Worm (Caenorhabditis elegans) whole organism, late embryonic: ENCODE data around the gene F56B3.4.

ENCODE experiments used
- hlh-30 ChIP-seq: sonication (generic microtip); optimal IDR thresholded peaks from 2 replicates; lab custom pipeline; 2017; ENCODE audit warnings: antibody characterized with exemption, missing genetic modification characterization, missing compliant biosample characterization; ENCODE audit not compliant: insufficient read depth
- pha-4 ChIP-seq: fragments of 150-350 bp; optimal IDR thresholded peaks from 2 replicates; lab custom pipeline; 2018; ENCODE audit warnings: missing biosample characterization, missing genetic modification reagents, missing genetic modification characterization
- tbx-2 ChIP-seq: sonication (generic microtip); optimal IDR thresholded peaks from 2 replicates; lab custom pipeline; 2016; ENCODE audit warnings: missing genetic modification characterization, missing compliant biosample characterization
- tbx-7 ChIP-seq: sonication (generic microtip); optimal IDR thresholded peaks from 2 replicates; lab custom pipeline; 2016; ENCODE audit warnings: missing genotype, missing genetic modification characterization, missing compliant biosample characterization

DNA sequence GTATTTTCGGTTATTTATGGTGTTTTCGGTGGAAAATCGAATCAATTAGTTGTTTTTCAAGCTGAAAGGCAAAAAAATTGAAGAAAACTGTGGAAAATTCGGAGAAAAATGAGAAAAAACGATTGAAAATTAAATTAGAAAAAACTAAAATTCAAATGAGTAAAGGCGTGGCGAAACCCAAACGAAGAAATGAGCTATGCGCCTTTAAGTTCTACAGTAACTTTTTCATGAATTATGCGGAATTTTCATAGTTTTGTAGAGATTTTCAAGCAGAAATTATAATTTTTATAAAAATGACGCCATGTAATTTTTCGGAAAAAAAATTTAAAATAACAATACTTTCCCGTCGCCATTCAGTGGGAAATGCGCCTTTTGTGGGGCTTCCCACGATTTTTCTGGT, 35.6 kb upstream of the F56B3.4 start:
- TF ChIP-seq hlh-30 (tag; lab: Kevin White, UChicago) (no peak), pha-4 (tag; lab: Kevin White, UChicago) (no peak), tbx-7 (tag; lab: Kevin White, UChicago) (no peak), tbx-2 (tag; lab: Kevin White, UChicago) (no peak)
